Fruit fly (Drosophila melanogaster) whole organism, prepupa: Measurements from ENCODE around the gene Iyd.

Experiments
- Blimp-1 ChIP-seq: fragments of 200-800 bp; sonication (Bioruptor generic); optimal IDR thresholded peaks from 3 replicates; lab custom pipeline; 2017; ENCODE audit warnings: missing biosample characterization, missing genetic modification characterization, mild to moderate bottlenecking, moderate library complexity, missing genetic modification reagents
- CG10631 ChIP-seq: fragments of 200-800 bp; sonication (Bioruptor generic); optimal IDR thresholded peaks from 2 replicates; lab custom pipeline; 2016; ENCODE audit warnings: missing biosample characterization, missing genetic modification characterization
- CG10669 ChIP-seq: fragments of 200-800 bp; sonication (Bioruptor generic); optimal IDR thresholded peaks from 3 replicates; lab custom pipeline; 2018; ENCODE audit warnings: missing biosample characterization, mild to moderate bottlenecking, missing genetic modification characterization, moderate library complexity
- CG11294 ChIP-seq: fragments of 200-800 bp; sonication (Bioruptor generic); IDR thresholded peaks from 2 replicates; pipeline ENCODE4 v1.3.6; 2022; ENCODE audit warnings: missing biosample characterization, missing genetic modification characterization
- CG11762 ChIP-seq: fragments of 200-800 bp; sonication (Bioruptor generic); optimal IDR thresholded peaks from 3 replicates; lab custom pipeline; 2016; ENCODE audit warnings: missing biosample characterization, missing genetic modification characterization; ENCODE audit not compliant: insufficient read depth
- CG11902 ChIP-seq: fragments of 200-800 bp; sonication (Bioruptor generic); optimal IDR thresholded peaks from 3 replicates; lab custom pipeline; 2016; ENCODE audit warnings: missing biosample characterization, missing genetic modification characterization
- CG15336 ChIP-seq: fragments of 200-800 bp; sonication (Bioruptor generic); IDR thresholded peaks from 2 replicates; pipeline ENCODE4 v1.3.6; 2022; ENCODE audit warnings: missing biosample characterization, missing genetic modification characterization
- CG1621 ChIP-seq: fragments of 200-800 bp; sonication (Bioruptor generic); optimal IDR thresholded peaks from 3 replicates; lab custom pipeline; 2018; ENCODE audit warnings: missing biosample characterization, mild to moderate bottlenecking, missing genetic modification characterization
- CG3032 ChIP-seq: fragments of 200-800 bp; optimal IDR thresholded peaks from 2 replicates; lab custom pipeline; 2019; ENCODE audit warnings: missing biosample characterization, mild to moderate bottlenecking, missing genetic modification characterization, moderate library complexity
- CG31627 ChIP-seq: fragments of 200-800 bp; sonication (Bioruptor generic); optimal IDR thresholded peaks from 3 replicates; lab custom pipeline; 2016; ENCODE audit warnings: missing biosample characterization, missing genetic modification characterization
- CG34406 ChIP-seq: fragments of 200-800 bp; sonication (Bioruptor generic); optimal IDR thresholded peaks from 3 replicates; lab custom pipeline; 2016; ENCODE audit warnings: missing biosample characterization, missing genetic modification characterization
- CG4318 ChIP-seq: fragments of 200-800 bp; sonication (Bioruptor generic); optimal IDR thresholded peaks from 3 replicates; lab custom pipeline; 2017; ENCODE audit warnings: missing biosample characterization, mild to moderate bottlenecking, missing genetic modification characterization
- CG6163 ChIP-seq: fragments of 200-800 bp; sonication (Bioruptor generic); IDR thresholded peaks from 3 replicates; pipeline ENCODE4 v1.3.6; 2022; ENCODE audit warnings: missing biosample characterization, missing genetic modification characterization
- CG6276 ChIP-seq: fragments of 200-800 bp; sonication (Bioruptor generic); optimal IDR thresholded peaks from 2 replicates; lab custom pipeline; 2017; ENCODE audit warnings: missing biosample characterization, mild to moderate bottlenecking, missing genetic modification characterization
- CG6792 ChIP-seq: fragments of 200-800 bp; sonication (Bioruptor generic); optimal IDR thresholded peaks from 3 replicates; lab custom pipeline; 2016; ENCODE audit warnings: missing biosample characterization, missing genetic modification characterization
- CG6808 ChIP-seq: fragments of 200-800 bp; sonication (Bioruptor generic); optimal IDR thresholded peaks from 3 replicates; lab custom pipeline; 2017; ENCODE audit warnings: missing biosample characterization, missing genetic modification characterization, mild to moderate bottlenecking, moderate library complexity, missing genetic modification reagents
- CG6854 ChIP-seq: fragments of 200-800 bp; sonication (Bioruptor generic); optimal IDR thresholded peaks from 2 replicates; lab custom pipeline; 2017; ENCODE audit warnings: missing biosample characterization, mild to moderate bottlenecking, missing genetic modification characterization
- CG7368 ChIP-seq: fragments of 200-800 bp; sonication (Bioruptor generic); optimal IDR thresholded peaks from 3 replicates; lab custom pipeline; 2016; ENCODE audit warnings: missing biosample characterization, missing genetic modification characterization
- CG8119 ChIP-seq: fragments of 200-800 bp; sonication (Bioruptor generic); IDR thresholded peaks from 3 replicates; pipeline ENCODE4 v1.3.6; 2022; ENCODE audit warnings: missing biosample characterization, missing genetic modification characterization
- CG8319 ChIP-seq: fragments of 200-800 bp; sonication (Bioruptor generic); optimal IDR thresholded peaks from 3 replicates; lab custom pipeline; 2016; ENCODE audit warnings: missing biosample characterization, missing genetic modification characterization
- CG8632 ChIP-seq: fragments of 200-800 bp; sonication (Bioruptor generic); optimal IDR thresholded peaks from 3 replicates; lab custom pipeline; 2016; ENCODE audit warnings: missing biosample characterization, missing genetic modification characterization
- Eip75B ChIP-seq: fragments of 200-800 bp; sonication (Bioruptor generic); optimal IDR thresholded peaks from 3 replicates; lab custom pipeline; 2016; ENCODE audit warnings: missing biosample characterization, missing genetic modification characterization
- Eip78C ChIP-seq: fragments of 200-800 bp; sonication (Bioruptor generic); peaks from one replicate; lab custom pipeline; 2016; ENCODE audit warnings: missing biosample characterization, missing genetic modification characterization
- Ets21C ChIP-seq: fragments of 200-800 bp; sonication (Bioruptor generic); optimal IDR thresholded peaks from 3 replicates; lab custom pipeline; 2016; ENCODE audit warnings: missing biosample characterization, missing genetic modification characterization
- Ets96B ChIP-seq: fragments of 200-800 bp; optimal IDR thresholded peaks from 2 replicates; lab custom pipeline; 2019; ENCODE audit warnings: missing biosample characterization, mild to moderate bottlenecking, missing genetic modification characterization, moderate library complexity
- Gug ChIP-seq: fragments of 200-800 bp; sonication (Bioruptor generic); IDR thresholded peaks from 2 replicates; pipeline ENCODE4 v1.3.6; 2022; ENCODE audit warnings: missing biosample characterization, missing genetic modification characterization
- Hr38 ChIP-seq: sonication (Bioruptor generic); optimal IDR thresholded peaks from 2 replicates; lab custom pipeline; 2016; ENCODE audit warnings: missing biosample characterization, missing genetic modification characterization
- Hr39 ChIP-seq: fragments of 200-800 bp; sonication (Bioruptor generic); optimal IDR thresholded peaks from 2 replicates; lab custom pipeline; 2016; ENCODE audit warnings: missing biosample characterization, missing genetic modification characterization
- Hr4 ChIP-seq: fragments of 200-800 bp; sonication (Bioruptor generic); optimal IDR thresholded peaks from 3 replicates; lab custom pipeline; 2016; ENCODE audit warnings: missing biosample characterization, missing genetic modification characterization
- Lpt ChIP-seq: fragments of 200-800 bp; sonication (Bioruptor generic); optimal IDR thresholded peaks from 3 replicates; lab custom pipeline; 2016; ENCODE audit warnings: missing biosample characterization, missing genetic modification characterization
- Met ChIP-seq: fragments of 200-800 bp; sonication (Bioruptor generic); optimal IDR thresholded peaks from 3 replicates; lab custom pipeline; 2016; ENCODE audit warnings: missing biosample characterization, missing genetic modification characterization
- OdsH ChIP-seq: fragments of 200-800 bp; sonication (Bioruptor generic); optimal IDR thresholded peaks from 3 replicates; lab custom pipeline; 2016; ENCODE audit warnings: missing biosample characterization, missing genetic modification characterization
- Smox ChIP-seq: fragments of 200-800 bp; sonication (Bioruptor generic); optimal IDR thresholded peaks from 3 replicates; lab custom pipeline; 2016; ENCODE audit warnings: missing biosample characterization, missing genetic modification characterization
- Sox102F ChIP-seq: fragments of 200-800 bp; sonication (Bioruptor generic); optimal IDR thresholded peaks from 2 replicates; lab custom pipeline; 2016; ENCODE audit warnings: missing biosample characterization, mild to moderate bottlenecking, missing genetic modification characterization
- Sox14 ChIP-seq: fragments of 200-800 bp; sonication (Bioruptor generic); optimal IDR thresholded peaks from 3 replicates; lab custom pipeline; 2016; ENCODE audit warnings: missing biosample characterization, missing genetic modification characterization
- Sox15 ChIP-seq: fragments of 200-800 bp; sonication (Bioruptor generic); optimal IDR thresholded peaks from 3 replicates; lab custom pipeline; 2016; ENCODE audit warnings: missing biosample characterization, missing genetic modification characterization
- achi ChIP-seq: fragments of 200-800 bp; sonication (Bioruptor generic); optimal IDR thresholded peaks from 3 replicates; lab custom pipeline; 2016; ENCODE audit warnings: missing biosample characterization, missing genetic modification characterization
- acj6 ChIP-seq: fragments of 200-800 bp; sonication (Bioruptor generic); optimal IDR thresholded peaks from 3 replicates; lab custom pipeline; 2016; ENCODE audit warnings: missing biosample characterization, missing genetic modification characterization
- cyc ChIP-seq: fragments of 200-800 bp; sonication (Bioruptor generic); optimal IDR thresholded peaks from 3 replicates; lab custom pipeline; 2016; ENCODE audit warnings: missing biosample characterization, missing genetic modification characterization
- dac ChIP-seq: fragments of 200-800 bp; sonication (Bioruptor generic); optimal IDR thresholded peaks from 2 replicates; lab custom pipeline; 2017; ENCODE audit warnings: missing biosample characterization, mild to moderate bottlenecking, missing genetic modification characterization
- dsx ChIP-seq: fragments of 200-800 bp; optimal IDR thresholded peaks from 3 replicates; lab custom pipeline; 2019; ENCODE audit warnings: missing biosample characterization, mild to moderate bottlenecking, missing genetic modification characterization, moderate library complexity; ENCODE audit not compliant: poor library complexity, severe bottlenecking
- esn ChIP-seq: fragments of 200-800 bp; sonication (Bioruptor generic); optimal IDR thresholded peaks from 2 replicates; lab custom pipeline; 2016; ENCODE audit warnings: missing biosample characterization, mild to moderate bottlenecking, missing genetic modification characterization, moderate library complexity
- fd59A ChIP-seq: fragments of 200-800 bp; sonication (Bioruptor generic); optimal IDR thresholded peaks from 2 replicates; lab custom pipeline; 2017; ENCODE audit warnings: missing biosample characterization, mild to moderate bottlenecking, missing genetic modification characterization, missing genetic modification reagents
- fkh ChIP-seq: fragments of 200-800 bp; sonication (Bioruptor generic); optimal IDR thresholded peaks from 3 replicates; lab custom pipeline; 2017; ENCODE audit warnings: missing biosample characterization, mild to moderate bottlenecking, missing genetic modification characterization, moderate library complexity
- net ChIP-seq: fragments of 200-800 bp; sonication (Bioruptor generic); optimal IDR thresholded peaks from 3 replicates; lab custom pipeline; 2016; ENCODE audit warnings: missing biosample characterization, missing genetic modification characterization
- pdm3 ChIP-seq: fragments of 200-800 bp; sonication (Bioruptor generic); optimal IDR thresholded peaks from 3 replicates; lab custom pipeline; 2016; ENCODE audit warnings: missing biosample characterization, missing genetic modification characterization
- salr ChIP-seq, 2 experiments: fragments of 200-800 bp; sonication (Bioruptor generic); optimal IDR thresholded peaks; 3 replicates each; lab custom pipeline; 2016 to 2018; ENCODE audit warnings: missing biosample characterization in 2 of 2, missing genetic modification characterization in 2 of 2, mild to moderate bottlenecking in 1 of 2
- spab ChIP-seq: fragments of 200-800 bp; sonication (Bioruptor generic); optimal IDR thresholded peaks from 2 replicates; lab custom pipeline; 2017; ENCODE audit warnings: missing biosample characterization, mild to moderate bottlenecking, missing genetic modification characterization, missing genetic modification reagents
- ss ChIP-seq, 2 experiments: fragments of 200-800 bp; sonication (Bioruptor generic); optimal IDR thresholded peaks; 2 replicates in 1 of 2; 3 replicates in 1 of 2; lab custom pipeline; 2017 to 2018; ENCODE audit warnings: mild to moderate bottlenecking in 2 of 2, missing biosample characterization in 2 of 2, missing genetic modification characterization in 2 of 2, moderate library complexity in 1 of 2
- topi ChIP-seq: fragments of 200-800 bp; sonication (Bioruptor generic); optimal IDR thresholded peaks from 3 replicates; lab custom pipeline; 2016; ENCODE audit warnings: missing biosample characterization, missing genetic modification characterization
- vri ChIP-seq: fragments of 200-800 bp; sonication (Bioruptor generic); optimal IDR thresholded peaks from 3 replicates; lab custom pipeline; 2016; ENCODE audit warnings: missing biosample characterization, mild to moderate bottlenecking, missing genetic modification characterization

Iyd gene

DNA sequence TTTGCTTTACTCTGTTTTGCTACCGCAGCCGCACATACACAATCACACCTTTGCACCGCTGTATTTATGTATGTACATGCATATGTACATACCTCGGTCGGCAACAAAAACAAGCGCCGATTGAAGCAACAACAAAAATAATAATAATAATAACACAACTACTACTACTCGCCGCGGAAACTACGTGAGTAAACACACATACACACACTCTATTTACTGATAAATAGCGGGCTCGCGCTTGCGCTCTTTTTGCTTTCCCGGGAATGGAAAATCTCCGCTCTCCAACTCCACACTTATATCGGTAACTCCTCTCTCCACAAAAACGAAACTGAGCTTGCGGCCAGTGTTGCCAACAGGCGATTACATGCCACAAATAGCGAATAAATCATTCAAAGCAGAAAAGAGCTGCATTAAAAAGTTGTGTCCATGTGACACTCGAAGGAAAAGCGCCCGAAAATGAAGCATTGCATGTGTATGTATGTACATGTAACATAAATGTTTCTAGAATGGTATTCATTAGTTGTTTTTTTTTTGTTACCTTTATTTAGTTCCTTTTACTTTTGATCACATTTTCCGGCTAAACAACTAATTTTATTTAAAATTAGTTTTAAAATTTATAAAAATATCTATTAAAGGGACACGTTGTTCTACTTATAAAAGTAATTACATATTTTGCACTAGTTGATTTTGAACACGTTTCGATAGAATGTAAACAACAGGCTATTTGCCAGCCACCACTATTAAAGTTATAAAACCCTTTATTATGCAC lies 22.8 kb upstream of the Iyd start:
- TF ChIP-seq fkh (GFP tag; lab: Kevin White, UChicago), result peak; percentile 100
- no peak for TF ChIP-seq CG10669
- TF ChIP-seq Eip75B (GFP tag; lab: Kevin White, UChicago), result no peak
- TF ChIP-seq Hr4 (GFP tag; lab: Kevin White, UChicago), result peak; percentile 8
- peak; percentile 60 for TF ChIP-seq CG15336
- TF ChIP-seq CG31627 (GFP tag; lab: Kevin White, UChicago), result no peak
- TF ChIP-seq Met (GFP tag; lab: Kevin White, UChicago), result no peak
- no peak; the same call in 1 of the 2 replicates for TF ChIP-seq Gug
- peak; percentile 4 for TF ChIP-seq CG8632 (GFP tag; lab: Kevin White, UChicago)
- TF ChIP-seq OdsH (GFP tag; lab: Kevin White, UChicago), result peak; percentile 16
- TF ChIP-seq acj6 (GFP tag; lab: Kevin White, UChicago), result no peak
- no peak for TF ChIP-seq CG11762 (GFP tag; lab: Kevin White, UChicago)
- peak; percentile 37 for TF ChIP-seq vri (GFP tag; lab: Kevin White, UChicago)
- TF ChIP-seq CG6854 (GFP tag; lab: Kevin White, UChicago), result no peak
- peak; percentile 54 for TF ChIP-seq CG1621 (tag; lab: Kevin White, UChicago)
- peak; percentile 75 for TF ChIP-seq Eip78C (GFP tag; lab: Kevin White, UChicago)
- TF ChIP-seq pdm3 (GFP tag; lab: Kevin White, UChicago), result no peak
- TF ChIP-seq ss (GFP tag; optimal IDR thresholded peaks at IDR 0.05; lab: Kevin White, UChicago), result peak; percentile 61 to 70
- TF ChIP-seq Ets21C (GFP tag; lab: Kevin White, UChicago), result no peak
- TF ChIP-seq dac (GFP tag; lab: Kevin White, UChicago), result no peak
- no peak for TF ChIP-seq cyc (GFP tag; lab: Kevin White, UChicago)
- TF ChIP-seq CG6792 (GFP tag; lab: Kevin White, UChicago), result no peak
- TF ChIP-seq topi (GFP tag; lab: Kevin White, UChicago), result peak; percentile 6
- TF ChIP-seq CG6276 (GFP tag; lab: Kevin White, UChicago), result peak; percentile 51
- TF ChIP-seq CG34406 (GFP tag; lab: Kevin White, UChicago), result no peak
- peak; percentile 26 for TF ChIP-seq Hr38
- no peak for TF ChIP-seq Hr39
- TF ChIP-seq CG6808, result peak; percentile 44
- TF ChIP-seq CG6163 (GFP tag; lab: Robert Waterston, UW), result peak; percentile 56; the same call in 1 of the 3 replicates
- no peak for TF ChIP-seq Ets96B (tag; lab: Kevin White, UChicago)
- TF ChIP-seq Smox, result no peak
- TF ChIP-seq fd59A (GFP tag; lab: Kevin White, UChicago), result no peak
- TF ChIP-seq dsx (GFP tag; lab: Kevin White, UChicago), result peak; percentile 6
- TF ChIP-seq CG8119 (GFP tag; lab: Robert Waterston, UW), result peak; percentile 72
- no peak for TF ChIP-seq CG11902
- no peak for TF ChIP-seq Sox15 (GFP tag; lab: Kevin White, UChicago)
- no peak for TF ChIP-seq net
- TF ChIP-seq Sox14 (GFP tag; lab: Kevin White, UChicago), result peak; percentile 12
- TF ChIP-seq CG7368 (GFP tag; lab: Kevin White, UChicago), result no peak
- TF ChIP-seq salr (GFP tag; optimal IDR thresholded peaks at IDR 0.05; lab: Kevin White, UChicago), result peak in 1 of 2 experiments; percentile 23
- TF ChIP-seq Lpt (GFP tag; lab: Kevin White, UChicago), result peak; percentile 19
- no peak for TF ChIP-seq CG4318
- no peak for TF ChIP-seq Blimp-1 (GFP tag; lab: Kevin White, UChicago)
- TF ChIP-seq esn (GFP tag; lab: Kevin White, UChicago), result no peak
- TF ChIP-seq CG11294 (GFP tag; lab: Robert Waterston, UW), result no peak
- peak; percentile 23 for TF ChIP-seq CG10631 (GFP tag; lab: Kevin White, UChicago)
- TF ChIP-seq achi (GFP tag; lab: Kevin White, UChicago), result peak; percentile 15
- no peak for TF ChIP-seq Sox102F
- no peak for TF ChIP-seq CG3032
- TF ChIP-seq CG8319, result no peak
- no peak for TF ChIP-seq spab
